Worm (Caenorhabditis elegans) whole organism, L3 larva: ENCODE results near the gene dhs-18.

Experiments
- R02D3.7 ChIP-seq: fragments of 150-350 bp; optimal IDR thresholded peaks from 2 replicates; lab custom pipeline; 2014; ENCODE audit warnings: missing biosample characterization, missing genetic modification characterization
- ZK546.5 ChIP-seq: sonication (generic microtip); optimal IDR thresholded peaks from 2 replicates; lab custom pipeline; 2017; ENCODE audit warnings: missing biosample characterization, missing genetic modification characterization
- daf-12 ChIP-seq: fragments of 150-350 bp; optimal IDR thresholded peaks from 2 replicates; lab custom pipeline; 2014; ENCODE audit warnings: missing biosample characterization, missing genetic modification reagents, missing genetic modification characterization
- hmg-11 ChIP-seq: sonication (generic microtip); optimal IDR thresholded peaks from 2 replicates; lab custom pipeline; 2016; ENCODE audit warnings: missing genetic modification characterization, missing compliant biosample characterization
- snpc-4 ChIP-seq: fragments of 150-350 bp; optimal IDR thresholded peaks from 2 replicates; lab custom pipeline; 2014; ENCODE audit warnings: missing biosample characterization, missing genetic modification characterization

- TF ChIP-seq daf-12 (tag; lab: Kevin White, UChicago) (no peak), R02D3.7 (no peak), ZK546.5 (tag; lab: Kevin White, UChicago) (no peak), hmg-11 (no peak), snpc-4 (no peak)
Observed at ce11 chrV:11082475-11082874, 35.8 kb upstream of the dhs-18 start.
